Fruit fly (Drosophila melanogaster) Kc167 (cell line): Measurements from ENCODE around the gene elfless.

Experiments
- Myc ChIP-seq: fragments of >200 bp; optimal IDR thresholded peaks from 2 replicates; lab custom pipeline; 2017; ENCODE audit warnings: missing external identifiers
- h ChIP-seq: fragments of >200 bp; optimal IDR thresholded peaks from 3 replicates; lab custom pipeline; 2018; ENCODE audit warnings: missing external identifiers
- psq ChIP-seq: fragments of >200 bp; optimal IDR thresholded peaks from 2 replicates; lab custom pipeline; 2017; ENCODE audit warnings: missing external identifiers
- ttk ChIP-seq: sonication (Bioruptor generic); optimal IDR thresholded peaks from 2 replicates; lab custom pipeline; 2017; ENCODE audit warnings: missing external identifiers

dm6 chr2L:17990118-17990517 lies 21.2 kb downstream of the elfless start, which contains the start of gene Prosbeta5R2:
- TF ChIP-seq Myc (lab: Kevin White, UChicago) = no peak
- TF ChIP-seq psq = no peak
- TF ChIP-seq ttk (lab: Kevin White, UChicago) = no peak
- no peak for TF ChIP-seq h (lab: Kevin White, UChicago)
